Fruit fly (Drosophila melanogaster): Measurements from ENCODE around the gene Nepl6.

The Nepl6 gene

dm6 chr2L:6424198-6424597 is 38.9 kb upstream of the Nepl6 start, which contains the start of gene Fic (continued):
- no peak for TF ChIP-seq CoRest (tag; optimal IDR thresholded peaks at IDR 0.05)
- peak; percentile 26 for TF ChIP-seq YL-1 (GFP tag; optimal IDR thresholded peaks at IDR 0.05)
- TF ChIP-seq Meics (GFP tag; optimal IDR thresholded peaks at IDR 0.05), result no peak
- no peak for TF ChIP-seq Drgx (GFP tag; IDR thresholded peaks at IDR 0.05)
- no peak for TF ChIP-seq CG4730 (GFP tag; IDR thresholded peaks at IDR 0.05)
- TF ChIP-seq CG6683 (GFP tag; optimal IDR thresholded peaks at IDR 0.05), result no peak
- TF ChIP-seq zen2 (GFP tag; IDR thresholded peaks at IDR 0.05; ENCODE audit: partially characterized antibody), result no peak; the same call in 1 of the 3 replicates
- no peak for TF ChIP-seq slp2 (GFP tag; optimal IDR thresholded peaks at IDR 0.05)
- TF ChIP-seq Trl (optimal IDR thresholded peaks at IDR 0.05), result no peak
- TF ChIP-seq Trl (GFP tag; optimal IDR thresholded peaks at IDR 0.05), result no peak
- TF ChIP-seq CG9727 (GFP tag; optimal IDR thresholded peaks at IDR 0.05), result no peak
- TF ChIP-seq Mad (GFP tag; optimal IDR thresholded peaks at IDR 0.05), result no peak
- peak; percentile 87 for TF ChIP-seq stwl (tag; optimal IDR thresholded peaks at IDR 0.05)
- peak; percentile 27; the same call in 1 of the 2 replicates for TF ChIP-seq stc (GFP tag; IDR thresholded peaks at IDR 0.05)
- no peak for TF ChIP-seq CG7372 (GFP tag; IDR thresholded peaks at IDR 0.05)
- TF ChIP-seq Doc3 (GFP tag; IDR thresholded peaks at IDR 0.05; ENCODE audit: partially characterized antibody), result no peak
- TF ChIP-seq Ssrp (tag; optimal IDR thresholded peaks at IDR 0.05), result no peak
- no peak for TF ChIP-seq C15 (GFP tag; IDR thresholded peaks at IDR 0.05)
- peak; percentile 0 for TF ChIP-seq CG17829 (tag; optimal IDR thresholded peaks at IDR 0.05)
- TF ChIP-seq z (GFP tag; IDR thresholded peaks at IDR 0.05), result no peak; the same call in 2 of the 3 replicates
- TF ChIP-seq Fer2 (tag; optimal IDR thresholded peaks at IDR 0.05), result no peak
- TF ChIP-seq CG17385 (GFP tag; optimal IDR thresholded peaks at IDR 0.05), result peak; percentile 97
- no peak for TF ChIP-seq bigmax (GFP tag; optimal IDR thresholded peaks at IDR 0.05)
- no peak for TF ChIP-seq ara (GFP tag; IDR thresholded peaks at IDR 0.05)
- no peak for TF ChIP-seq HHEX (GFP tag; optimal IDR thresholded peaks at IDR 0.05)
- no peak for TF ChIP-seq slbo (GFP tag; IDR thresholded peaks at IDR 0.05)
- TF ChIP-seq Atf-2 (GFP tag; optimal IDR thresholded peaks at IDR 0.05), result no peak
- no peak for TF ChIP-seq lola (GFP tag; optimal IDR thresholded peaks at IDR 0.05)
- TF ChIP-seq tll (GFP tag; optimal IDR thresholded peaks at IDR 0.05), result peak in 1 of 2 experiments; percentile 75
- TF ChIP-seq CG6813 (GFP tag; optimal IDR thresholded peaks at IDR 0.05), result no peak
- TF ChIP-seq chm (GFP tag; IDR thresholded peaks at IDR 0.05), result no peak
- TF ChIP-seq Taf1 (GFP tag; IDR thresholded peaks at IDR 0.05), result no peak
- peak; percentile 32 for TF ChIP-seq dm (GFP tag; optimal IDR thresholded peaks at IDR 0.05)
- TF ChIP-seq CG17361 (GFP tag; IDR thresholded peaks at IDR 0.05), result no peak
- TF ChIP-seq CG34422 (GFP tag; IDR thresholded peaks at IDR 0.05), result peak; percentile 22; the same call in 1 of the 3 replicates
- no peak for TF ChIP-seq toy (GFP tag; IDR thresholded peaks at IDR 0.05)
- no peak for TF ChIP-seq seq (GFP tag; IDR thresholded peaks at IDR 0.05)
- TF ChIP-seq CG3163 (GFP tag; optimal IDR thresholded peaks at IDR 0.05), result no peak
- TF ChIP-seq CG31441 (GFP tag; IDR thresholded peaks at IDR 0.05), result no peak
- no peak for TF ChIP-seq HLH4C (GFP tag; IDR thresholded peaks at IDR 0.05; ENCODE audit: partially characterized antibody)
- TF ChIP-seq gfzf (GFP tag; optimal IDR thresholded peaks at IDR 0.05), result peak; percentile 55
- no peak for TF ChIP-seq CG2712 (tag; optimal IDR thresholded peaks at IDR 0.05)
- peak; percentile 57 for TF ChIP-seq Dp (GFP tag; optimal IDR thresholded peaks at IDR 0.05)
- TF ChIP-seq hkb (optimal IDR thresholded peaks at IDR 0.05), result no peak
- no peak for TF ChIP-seq hkb (GFP tag; IDR thresholded peaks at IDR 0.05)
- TF ChIP-seq hth (optimal IDR thresholded peaks at IDR 0.05), result no peak
- no peak for TF ChIP-seq bowl (GFP tag; IDR thresholded peaks at IDR 0.05)
- TF ChIP-seq Gsc (GFP tag; IDR thresholded peaks at IDR 0.05), result no peak
- no peak for TF ChIP-seq CG8944 (GFP tag; optimal IDR thresholded peaks at IDR 0.05)
- TF ChIP-seq Hr39 (optimal IDR thresholded peaks at IDR 0.05), result no peak
- no peak for TF ChIP-seq CG6175 (GFP tag; IDR thresholded peaks at IDR 0.05)
- TF ChIP-seq Optix (GFP tag; IDR thresholded peaks at IDR 0.05), result no peak
- no peak for TF ChIP-seq CG4854 (GFP tag; optimal IDR thresholded peaks at IDR 0.05)

All from whole organism, embryonic.